Fruit fly (Drosophila melanogaster) S2 (cell line): Measurements from ENCODE around the gene trio.

Experiments used
- CG8478 ChIP-seq: fragments of >200 bp; optimal IDR thresholded peaks from 2 replicates; lab custom pipeline; 2018
- CTCF ChIP-seq, 2 experiments: fragments of >200 bp; optimal IDR thresholded peaks; 2 replicates each; lab custom pipeline; 2018

- TF ChIP-seq CG8478 (lab: Kevin White, UChicago) (no peak), CTCF (optimal IDR thresholded peaks at IDR 0.05; lab: Kevin White, UChicago) (no peak)
Observed at dm6 chr3L:1010969-1011368, 23.7 kb downstream of the trio start.
